Worm (Caenorhabditis elegans): Measurements from ENCODE around the gene srh-11.
"Not testable (repeated sequence)": the region's sequence is repeated elsewhere in the genome, so short reads cannot be mapped to it uniquely, and the experiment has no call there.

Gene srh-11

DNA sequence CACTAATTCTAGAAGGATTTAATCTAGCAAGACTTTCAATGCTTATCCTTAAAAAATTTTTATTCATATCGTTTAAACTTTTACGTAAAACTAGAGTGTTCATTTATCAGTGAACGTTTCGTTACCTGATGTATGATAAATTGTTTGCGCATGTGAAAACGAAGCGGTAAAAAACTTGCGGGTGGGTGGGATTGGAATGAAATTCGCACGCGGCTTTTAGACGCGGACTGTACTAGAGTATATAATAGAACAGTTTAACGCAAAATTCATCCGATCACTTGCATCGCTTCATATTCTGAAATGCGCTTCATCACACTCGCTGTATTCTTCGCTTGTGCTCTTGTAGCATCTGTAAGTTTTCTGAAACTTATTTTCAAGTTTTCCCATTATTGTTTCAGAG lies 3.0 kb upstream of the srh-11 start, which contains the start of gene abu-9:
abu-9 (plus strand) TSS at position 301 of the 400 bp plus-strand sequence.
- not testable (repeated sequence) for TF ChIP-seq lsl-1 (GFP tag; optimal IDR thresholded peaks at IDR 0.05); hmg-1.2 (GFP tag; IDR thresholded peaks at IDR 0.05); Y56A3A.18 (GFP tag; IDR thresholded peaks at IDR 0.05)

DNA sequence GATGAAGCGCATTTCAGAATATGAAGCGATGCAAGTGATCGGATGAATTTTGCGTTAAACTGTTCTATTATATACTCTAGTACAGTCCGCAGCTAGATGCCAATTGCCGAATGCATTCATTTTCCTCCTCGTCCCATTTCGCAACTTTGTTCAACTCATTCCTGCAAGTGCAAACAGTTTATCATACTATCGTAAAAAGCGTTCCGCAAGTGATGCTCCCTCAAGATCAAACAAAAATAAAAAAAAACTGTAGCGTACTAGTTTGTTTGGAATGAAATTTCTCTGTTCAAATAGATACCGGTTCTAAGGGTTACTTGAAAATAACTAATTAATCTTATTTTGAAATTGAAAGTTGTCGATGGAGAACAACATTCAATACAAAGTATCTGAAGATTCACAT lies 2.0 kb upstream of the srh-11 start, which contains the start of gene pqn-57:
pqn-57 (minus strand) TSS at position 101 of the 400 bp plus-strand sequence.
- TF ChIP-seq T07F8.4 (tag; optimal IDR thresholded peaks at IDR 0.05) = no peak
- no peak for TF ChIP-seq lag-1 (GFP tag; IDR thresholded peaks at IDR 0.05)
- no peak for TF ChIP-seq nhr-27 (tag; optimal IDR thresholded peaks at IDR 0.05)
- no peak for TF ChIP-seq ztf-18 (tag; optimal IDR thresholded peaks at IDR 0.05)
- TF ChIP-seq pbrm-1 (GFP tag; IDR thresholded peaks at IDR 0.05) = no peak
- TF ChIP-seq egrh-3 (GFP tag; IDR thresholded peaks at IDR 0.05) = no peak
- TF ChIP-seq hrde-1 (tag; optimal IDR thresholded peaks at IDR 0.05; ENCODE audit: borderline replicate concordance) = no peak
- TF ChIP-seq die-1 (tag; optimal IDR thresholded peaks at IDR 0.05) = no peak
- TF ChIP-seq lsy-27 (tag; optimal IDR thresholded peaks at IDR 0.05; ENCODE audit: borderline replicate concordance, insufficient read depth) = no peak
- TF ChIP-seq unc-130 (GFP tag; optimal IDR thresholded peaks at IDR 0.05) = no peak
- no peak for TF ChIP-seq dpl-1 (GFP tag; optimal IDR thresholded peaks at IDR 0.05)

- TF ChIP-seq snpc-1.1 (tag; optimal IDR thresholded peaks at IDR 0.05; ENCODE audit: insufficient read depth) (no peak), K11D2.4 (GFP tag; IDR thresholded peaks at IDR 0.05) (no peak), lin-26 (GFP tag; IDR thresholded peaks at IDR 0.05) (no peak), hrde-1 (tag; optimal IDR thresholded peaks at IDR 0.05; ENCODE audit: borderline replicate concordance) (no peak), F33H1.4 (GFP tag; IDR thresholded peaks at IDR 0.05) (no peak), nfyb-1 (GFP tag; IDR thresholded peaks at IDR 0.05) (no peak), ccch-3 (GFP tag; optimal IDR thresholded peaks at IDR 0.05) (no peak), T26A5.8 (tag; optimal IDR thresholded peaks at IDR 0.05) (no peak), lin-54 (GFP tag; optimal IDR thresholded peaks at IDR 0.05) (no peak), Y79H2A.3 (GFP tag; conservative IDR thresholded peaks at IDR 0.05) (no peak), snpc-3.4 (tag; optimal IDR thresholded peaks at IDR 0.05) (no peak), nhr-179 (tag; optimal IDR thresholded peaks at IDR 0.05) (no peak), ztf-6 (GFP tag; IDR thresholded peaks at IDR 0.05) (no peak), pbrm-1 (GFP tag; IDR thresholded peaks at IDR 0.05) (no peak), ztf-18 (tag; optimal IDR thresholded peaks at IDR 0.05) (no peak), K12H6.12 (tag; optimal IDR thresholded peaks at IDR 0.05) (no peak), cebp-2 (GFP tag; IDR thresholded peaks at IDR 0.05) (no peak)
Measured at ce11 chrX:8311590-8311989, 7.3 kb downstream of the srh-11 start.

DNA sequence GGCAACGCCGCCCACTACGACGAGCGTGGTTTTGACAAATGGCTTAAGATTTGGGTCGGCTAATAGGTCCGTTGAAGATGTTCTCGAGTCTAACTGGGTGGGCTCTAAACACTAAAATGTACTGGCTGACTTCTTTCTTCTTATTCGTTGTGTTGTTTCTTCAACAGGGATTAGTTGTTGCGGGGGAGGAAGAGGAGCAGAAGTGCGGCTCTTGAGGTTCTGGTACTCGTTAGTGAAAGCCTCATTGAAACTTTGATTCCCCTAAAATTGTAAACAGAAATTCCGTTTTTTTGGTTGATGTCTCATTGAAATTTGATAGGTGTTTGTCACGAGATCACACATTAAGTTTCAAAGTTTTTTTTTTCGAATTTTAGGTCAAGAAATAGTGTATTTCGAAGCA lies 8.1 kb downstream of the srh-11 start:
- TF ChIP-seq F33H1.4 (GFP tag; IDR thresholded peaks at IDR 0.05) = no peak
- no peak for TF ChIP-seq lin-35 (GFP tag; optimal IDR thresholded peaks at IDR 0.05)
- no peak for TF ChIP-seq B0336.3 (GFP tag; IDR thresholded peaks at IDR 0.05)
- no peak for TF ChIP-seq ztf-18 (tag; optimal IDR thresholded peaks at IDR 0.05)
- TF ChIP-seq dox-1 (GFP tag; IDR thresholded peaks at IDR 0.05) = no peak

- TF ChIP-seq cebp-1 (GFP tag; IDR thresholded peaks at IDR 0.05) (no peak), cebp-1 (tag; optimal IDR thresholded peaks at IDR 0.05) (no peak), tbx-9 (tag; optimal IDR thresholded peaks at IDR 0.05; ENCODE audit: borderline replicate concordance) (no peak), nfya-1 (tag; optimal IDR thresholded peaks at IDR 0.05; ENCODE audit: borderline replicate concordance, insufficient read depth) (no peak), attf-3 (GFP tag; conservative IDR thresholded peaks at IDR 0.05) (no peak)
Measured at ce11 chrX:8308491-8308890, 10.4 kb downstream of the srh-11 start.
